Fruit fly (Drosophila melanogaster) whole organism, embryonic: ENCODE results near the gene SrpRbeta.

Experiments
- Adf1 ChIP-seq: fragments of 200-800 bp; sonication (Bioruptor generic); IDR thresholded peaks from 2 replicates; pipeline ENCODE4 v1.3.6; 2022; ENCODE audit warnings: missing biosample characterization, missing genetic modification characterization
- CG10209 ChIP-seq: fragments of 200-800 bp; sonication (Bioruptor generic); optimal IDR thresholded peaks from 3 replicates; lab custom pipeline; 2017; ENCODE audit warnings: missing biosample characterization, mild to moderate bottlenecking, missing genetic modification characterization, missing genetic modification reagents
- CG10267 ChIP-seq: fragments of 200-800 bp; sonication (Bioruptor generic); optimal IDR thresholded peaks from 2 replicates; lab custom pipeline; 2018; ENCODE audit warnings: missing biosample characterization, mild to moderate bottlenecking, missing genetic modification characterization, moderate library complexity
- CG10321 ChIP-seq: fragments of 200-800 bp; sonication (Bioruptor generic); IDR thresholded peaks from 2 replicates; pipeline ENCODE4 v1.3.6; 2022; ENCODE audit warnings: missing biosample characterization, missing genetic modification characterization
- CG10979 ChIP-seq: fragments of 200-800 bp; sonication (Bioruptor generic); optimal IDR thresholded peaks from 2 replicates; lab custom pipeline; 2018; ENCODE audit warnings: missing biosample characterization, mild to moderate bottlenecking, missing genetic modification characterization, moderate library complexity
- CG12071 ChIP-seq: fragments of 200-800 bp; sonication (Bioruptor generic); optimal IDR thresholded peaks from 3 replicates; lab custom pipeline; 2018; ENCODE audit warnings: missing biosample characterization, mild to moderate bottlenecking, missing genetic modification characterization
- CG13624 ChIP-seq: fragments of 200-800 bp; sonication (Bioruptor generic); optimal IDR thresholded peaks from 2 replicates; lab custom pipeline; 2016; ENCODE audit warnings: missing biosample characterization, missing genetic modification characterization
- CG14014 ChIP-seq: fragments of 200-800 bp; sonication (Bioruptor generic); IDR thresholded peaks from 2 replicates; pipeline ENCODE4 v1.3.6; 2022; ENCODE audit warnings: missing biosample characterization, missing genetic modification characterization
- CG17385 ChIP-seq: fragments of 200-800 bp; sonication (Bioruptor generic); optimal IDR thresholded peaks from 3 replicates; lab custom pipeline; 2018; ENCODE audit warnings: missing biosample characterization, mild to moderate bottlenecking, missing genetic modification characterization
- CG1832 ChIP-seq: fragments of 200-800 bp; sonication (Bioruptor generic); optimal IDR thresholded peaks from 2 replicates; lab custom pipeline; 2017; ENCODE audit warnings: missing biosample characterization, mild to moderate bottlenecking, missing genetic modification characterization, inconsistent platforms
- CG18476 ChIP-seq: fragments of 200-800 bp; sonication (Bioruptor generic); optimal IDR thresholded peaks from 2 replicates; lab custom pipeline; 2016; ENCODE audit warnings: missing biosample characterization, mild to moderate bottlenecking, missing genetic modification characterization
- CG2875 ChIP-seq: fragments of 200-800 bp; sonication (Bioruptor generic); optimal IDR thresholded peaks from 2 replicates; lab custom pipeline; 2017; ENCODE audit warnings: missing biosample characterization, mild to moderate bottlenecking, missing genetic modification characterization, missing genetic modification reagents
- CG30020 ChIP-seq: fragments of 200-800 bp; optimal IDR thresholded peaks from 2 replicates; lab custom pipeline; 2019; ENCODE audit warnings: missing biosample characterization, mild to moderate bottlenecking, missing genetic modification characterization, moderate library complexity
- CG6254 ChIP-seq: fragments of 200-800 bp; sonication (Bioruptor generic); optimal IDR thresholded peaks from 3 replicates; lab custom pipeline; 2017; ENCODE audit warnings: mild to moderate bottlenecking, missing biosample characterization, missing genetic modification reagents, missing genetic modification characterization
- CG7556 ChIP-seq: fragments of 200-800 bp; sonication (Bioruptor generic); optimal IDR thresholded peaks from 2 replicates; lab custom pipeline; 2017; ENCODE audit warnings: missing biosample characterization, mild to moderate bottlenecking, missing genetic modification characterization
- CG8924 ChIP-seq: fragments of 200-800 bp; optimal IDR thresholded peaks from 3 replicates; lab custom pipeline; 2019; ENCODE audit warnings: missing biosample characterization, mild to moderate bottlenecking, missing genetic modification characterization, moderate library complexity
- CG9727 ChIP-seq: fragments of 200-800 bp; sonication (Bioruptor generic); optimal IDR thresholded peaks from 3 replicates; lab custom pipeline; 2017; ENCODE audit warnings: missing biosample characterization, mild to moderate bottlenecking, missing genetic modification characterization
- CG9932 ChIP-seq: fragments of 200-800 bp; sonication (Bioruptor generic); IDR thresholded peaks from 2 replicates; pipeline ENCODE4 v1.3.6; 2022; ENCODE audit warnings: missing biosample characterization, missing genetic modification characterization
- CTCF ChIP-seq: fragments of 200-800 bp; sonication (Bioruptor generic); optimal IDR thresholded peaks from 2 replicates; lab custom pipeline; 2017; ENCODE audit warnings: missing biosample characterization, mild to moderate bottlenecking, missing genetic modification characterization, moderate library complexity
- D19B ChIP-seq: fragments of 200-800 bp; sonication (Bioruptor generic); optimal IDR thresholded peaks from 2 replicates; lab custom pipeline; 2017; ENCODE audit warnings: missing biosample characterization, mild to moderate bottlenecking, missing genetic modification characterization
- Deaf1 ChIP-seq: fragments of 200-800 bp; optimal IDR thresholded peaks from 3 replicates; lab custom pipeline; 2019; ENCODE audit warnings: missing biosample characterization, mild to moderate bottlenecking, missing genetic modification characterization, moderate library complexity
- Doc2 ChIP-seq: fragments of 200-800 bp; sonication (Bioruptor generic); IDR thresholded peaks from 2 replicates; pipeline ENCODE4 v1.3.6; 2022; ENCODE audit warnings: missing biosample characterization, missing genetic modification characterization
- Doc3 ChIP-seq: fragments of 200-800 bp; sonication (Bioruptor generic); IDR thresholded peaks from 3 replicates; pipeline ENCODE4 v1.3.6; 2022; ENCODE audit warnings: missing biosample characterization, missing genetic modification characterization; ENCODE audit not compliant: partially characterized antibody
- HHEX ChIP-seq: fragments of 200-800 bp; sonication (Bioruptor generic); optimal IDR thresholded peaks from 3 replicates; lab custom pipeline; 2017; ENCODE audit warnings: missing biosample characterization, mild to moderate bottlenecking, missing genetic modification characterization, missing genetic modification reagents
- HmgZ ChIP-seq: fragments of 200-800 bp; sonication (Bioruptor generic); optimal IDR thresholded peaks from 2 replicates; lab custom pipeline; 2018; ENCODE audit warnings: missing biosample characterization, mild to moderate bottlenecking, missing genetic modification characterization
- Max ChIP-seq: fragments of 200-800 bp; sonication (Bioruptor generic); optimal IDR thresholded peaks from 2 replicates; lab custom pipeline; 2016; ENCODE audit warnings: missing biosample characterization, mild to moderate bottlenecking, missing genetic modification characterization
- Scr ChIP-seq: fragments of 200-800 bp; sonication (Bioruptor generic); IDR thresholded peaks from 2 replicates; pipeline ENCODE4 v1.3.6; 2022; ENCODE audit warnings: missing biosample characterization, missing genetic modification characterization; ENCODE audit not compliant: partially characterized antibody
- Sox102F ChIP-seq: fragments of 200-800 bp; sonication (Bioruptor generic); optimal IDR thresholded peaks from 2 replicates; lab custom pipeline; 2018; ENCODE audit warnings: missing biosample characterization, mild to moderate bottlenecking, missing genetic modification characterization, moderate library complexity
- ap ChIP-seq: fragments of 200-800 bp; sonication (Bioruptor generic); IDR thresholded peaks from 2 replicates; pipeline ENCODE4 v1.3.6; 2022; ENCODE audit warnings: missing biosample characterization, missing genetic modification characterization
- cwo ChIP-seq: fragments of 200-800 bp; sonication (Bioruptor generic); optimal IDR thresholded peaks from 3 replicates; lab custom pipeline; 2017; ENCODE audit warnings: missing biosample characterization, missing genetic modification characterization, mild to moderate bottlenecking, moderate library complexity, missing genetic modification reagents
- emc ChIP-seq: fragments of 200-800 bp; sonication (Bioruptor generic); optimal IDR thresholded peaks from 2 replicates; lab custom pipeline; 2016; ENCODE audit warnings: missing biosample characterization, missing genetic modification characterization
- fd102C ChIP-seq: fragments of 200-800 bp; sonication (Bioruptor generic); optimal IDR thresholded peaks from 2 replicates; lab custom pipeline; 2018; ENCODE audit warnings: missing biosample characterization, mild to moderate bottlenecking, missing genetic modification characterization, moderate library complexity
- fu2 ChIP-seq: fragments of 200-800 bp; sonication (Bioruptor generic); optimal IDR thresholded peaks from 2 replicates; lab custom pipeline; 2016; ENCODE audit warnings: missing biosample characterization, missing genetic modification characterization
- gce ChIP-seq: fragments of 200-800 bp; sonication (Bioruptor generic); IDR thresholded peaks from 3 replicates; pipeline ENCODE4 v1.3.6; 2022; ENCODE audit warnings: missing biosample characterization, missing genetic modification characterization
- ham ChIP-seq: fragments of 200-800 bp; sonication (Bioruptor generic); IDR thresholded peaks from 2 replicates; pipeline ENCODE4 v1.3.6; 2022; ENCODE audit warnings: missing biosample characterization, missing genetic modification characterization
- ken ChIP-seq: fragments of 200-800 bp; sonication (Bioruptor generic); IDR thresholded peaks from 3 replicates; pipeline ENCODE4 v1.3.6; 2022; ENCODE audit warnings: missing biosample characterization, missing genetic modification characterization
- kni ChIP-seq: fragments of 200-800 bp; sonication (Bioruptor generic); optimal IDR thresholded peaks from 3 replicates; lab custom pipeline; 2017; ENCODE audit warnings: mild to moderate bottlenecking, missing biosample characterization, missing genetic modification reagents, missing genetic modification characterization
- lab ChIP-seq: fragments of 200-800 bp; sonication (Bioruptor generic); optimal IDR thresholded peaks from 3 replicates; lab custom pipeline; 2017; ENCODE audit warnings: missing biosample characterization, missing genetic modification characterization, mild to moderate bottlenecking, moderate library complexity, missing genetic modification reagents
- lmd ChIP-seq: fragments of 200-800 bp; sonication (Bioruptor generic); IDR thresholded peaks from 2 replicates; pipeline ENCODE4 v1.3.6; 2022; ENCODE audit warnings: missing biosample characterization, missing genetic modification characterization
- nom ChIP-seq: fragments of 200-800 bp; sonication (Bioruptor generic); optimal IDR thresholded peaks from 2 replicates; lab custom pipeline; 2017; ENCODE audit warnings: missing biosample characterization, missing genetic modification characterization, mild to moderate bottlenecking, moderate library complexity, missing genetic modification reagents
- pho ChIP-seq: fragments of 200-800 bp; sonication (Bioruptor generic); optimal IDR thresholded peaks from 2 replicates; lab custom pipeline; 2016; ENCODE audit warnings: missing biosample characterization, missing genetic modification characterization
- pnt ChIP-seq: fragments of 200-800 bp; sonication (Bioruptor generic); optimal IDR thresholded peaks from 3 replicates; lab custom pipeline; 2016; ENCODE audit warnings: missing biosample characterization, missing genetic modification characterization
- sd ChIP-seq: fragments of 200-800 bp; sonication (Bioruptor generic); optimal IDR thresholded peaks from 3 replicates; lab custom pipeline; 2018; ENCODE audit warnings: missing biosample characterization, mild to moderate bottlenecking, missing genetic modification characterization, moderate library complexity
- sisA ChIP-seq: fragments of 200-800 bp; sonication (Bioruptor generic); IDR thresholded peaks from 2 replicates; pipeline ENCODE4 v1.3.6; 2022; ENCODE audit warnings: missing biosample characterization, missing genetic modification characterization
- sug ChIP-seq: fragments of 200-800 bp; optimal IDR thresholded peaks from 2 replicates; lab custom pipeline; 2019; ENCODE audit warnings: missing biosample characterization, mild to moderate bottlenecking, missing genetic modification characterization, moderate library complexity
- tgo ChIP-seq: fragments of 200-800 bp; sonication (Bioruptor generic); IDR thresholded peaks from 3 replicates; pipeline ENCODE4 v1.3.6; 2022; ENCODE audit warnings: missing biosample characterization, missing genetic modification characterization
- tio ChIP-seq: fragments of 200-800 bp; sonication (Bioruptor generic); optimal IDR thresholded peaks from 2 replicates; lab custom pipeline; 2017; ENCODE audit warnings: missing biosample characterization, missing genetic modification characterization, inconsistent platforms
- tna ChIP-seq: fragments of 200-800 bp; sonication (Bioruptor generic); IDR thresholded peaks from 2 replicates; pipeline ENCODE4 v1.3.6; 2022; ENCODE audit warnings: missing biosample characterization, missing genetic modification characterization; ENCODE audit not compliant: partially characterized antibody
- toy ChIP-seq: fragments of 200-800 bp; sonication (Bioruptor generic); IDR thresholded peaks from 2 replicates; pipeline ENCODE4 v1.3.6; 2022; ENCODE audit warnings: missing biosample characterization, missing genetic modification characterization
- trem ChIP-seq: fragments of 200-800 bp; optimal IDR thresholded peaks from 3 replicates; lab custom pipeline; 2019; ENCODE audit warnings: missing biosample characterization, mild to moderate bottlenecking, missing genetic modification characterization, moderate library complexity
- vnd ChIP-seq: fragments of 200-800 bp; sonication (Bioruptor generic); IDR thresholded peaks from 3 replicates; pipeline ENCODE4 v1.3.6; 2022; ENCODE audit warnings: missing biosample characterization, missing genetic modification characterization; ENCODE audit not compliant: partially characterized antibody

SrpRbeta gene

DNA sequence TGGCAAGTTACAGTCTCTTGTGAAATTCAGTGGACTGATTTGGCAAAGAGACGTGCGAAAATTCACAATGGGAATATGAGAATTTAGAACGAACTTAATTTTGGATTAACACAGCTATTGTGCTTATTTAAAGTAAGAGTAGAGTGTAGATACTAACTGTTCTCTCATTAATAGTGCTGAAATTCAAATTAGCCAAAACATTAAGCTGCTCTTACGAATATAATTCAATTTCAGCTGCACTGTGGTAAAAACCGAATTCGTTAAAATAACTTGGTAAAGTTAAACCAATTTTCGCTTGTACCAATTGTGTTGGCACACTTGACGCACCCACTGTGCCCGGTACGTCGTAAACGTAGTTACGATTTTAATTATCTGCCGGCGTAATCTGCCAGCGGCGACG is 47.9 kb upstream of the SrpRbeta start (continued):
- TF ChIP-seq toy, result no peak
- TF ChIP-seq CG10979, result no peak
- peak; percentile 12 for TF ChIP-seq CG12071 (GFP tag; lab: Kevin White, UChicago)
- peak; percentile 31 for TF ChIP-seq emc (GFP tag; lab: Kevin White, UChicago)
- TF ChIP-seq ap (GFP tag; lab: Robert Waterston, UW), result no peak
- TF ChIP-seq pnt (GFP tag; lab: Kevin White, UChicago), result no peak
- TF ChIP-seq sisA (GFP tag; lab: Robert Waterston, UW), result no peak
- peak; percentile 54 for TF ChIP-seq HHEX
- TF ChIP-seq ham, result no peak
- peak; percentile 46 for TF ChIP-seq fu2 (GFP tag; lab: Kevin White, UChicago)
- peak; percentile 2 for TF ChIP-seq nom
- TF ChIP-seq CG8924 (tag; lab: Kevin White, UChicago), result peak; percentile 25
- TF ChIP-seq CG17385 (GFP tag; lab: Kevin White, UChicago), result peak; percentile 23
- peak; percentile 32 for TF ChIP-seq Max
- TF ChIP-seq Doc2 (GFP tag; lab: Robert Waterston, UW), result no peak
- no peak for TF ChIP-seq fd102C (GFP tag; lab: Kevin White, UChicago)
- TF ChIP-seq CG9932 (GFP tag; lab: Robert Waterston, UW), result peak; percentile 66
- no peak for TF ChIP-seq trem
- no peak for TF ChIP-seq ken (GFP tag; lab: Robert Waterston, UW)
- peak; percentile 70 for TF ChIP-seq lmd (GFP tag; lab: Robert Waterston, UW)
- no peak for TF ChIP-seq sd
- TF ChIP-seq Sox102F, result peak; percentile 21
- TF ChIP-seq vnd, result no peak
- no peak for TF ChIP-seq CG1832 (GFP tag; lab: Kevin White, UChicago)
- peak; percentile 64 for TF ChIP-seq CG7556 (GFP tag; lab: Kevin White, UChicago)
- peak; percentile 44 for TF ChIP-seq lab
- TF ChIP-seq Scr (GFP tag; lab: Robert Waterston, UW), result no peak
- TF ChIP-seq CG10209 (GFP tag; lab: Kevin White, UChicago), result peak; percentile 42
- TF ChIP-seq gce (GFP tag; lab: Robert Waterston, UW), result no peak
- TF ChIP-seq CG18476 (GFP tag; lab: Kevin White, UChicago), result peak; percentile 24
- peak; percentile 11 for TF ChIP-seq D19B (GFP tag; lab: Kevin White, UChicago)
- TF ChIP-seq Adf1 (GFP tag; lab: Robert Waterston, UW), result peak; percentile 59
- no peak for TF ChIP-seq CG2875 (GFP tag; lab: Kevin White, UChicago)
- no peak for TF ChIP-seq CG10267
- peak; percentile 57 for TF ChIP-seq CG9727 (GFP tag; lab: Kevin White, UChicago)
- no peak for TF ChIP-seq CG30020
- no peak for TF ChIP-seq tna
- peak; percentile 56 for TF ChIP-seq HmgZ (tag; lab: Kevin White, UChicago)
- no peak for TF ChIP-seq CG6254
- TF ChIP-seq CG10321 (GFP tag; lab: Robert Waterston, UW), result no peak
- no peak for TF ChIP-seq CTCF
- TF ChIP-seq tgo (GFP tag; lab: Robert Waterston, UW), result peak; percentile 24; the same call in 2 of the 3 replicates
- peak; percentile 58 for TF ChIP-seq cwo (GFP tag; lab: Kevin White, UChicago)
- TF ChIP-seq CG13624 (GFP tag; lab: Kevin White, UChicago), result peak; percentile 21
- TF ChIP-seq tio, result peak; percentile 37
- peak; percentile 42 for TF ChIP-seq pho (GFP tag; lab: Kevin White, UChicago)
- TF ChIP-seq CG14014, result no peak; the same call in 1 of the 2 replicates
- no peak for TF ChIP-seq sug
- no peak for TF ChIP-seq kni (GFP tag; lab: Kevin White, UChicago)
- TF ChIP-seq Doc3 (GFP tag; lab: Robert Waterston, UW), result no peak
- TF ChIP-seq Deaf1 (tag; lab: Kevin White, UChicago), result no peak
